Fruit fly (Drosophila melanogaster): ENCODE measurements around the gene ATPsynE.

DNA sequence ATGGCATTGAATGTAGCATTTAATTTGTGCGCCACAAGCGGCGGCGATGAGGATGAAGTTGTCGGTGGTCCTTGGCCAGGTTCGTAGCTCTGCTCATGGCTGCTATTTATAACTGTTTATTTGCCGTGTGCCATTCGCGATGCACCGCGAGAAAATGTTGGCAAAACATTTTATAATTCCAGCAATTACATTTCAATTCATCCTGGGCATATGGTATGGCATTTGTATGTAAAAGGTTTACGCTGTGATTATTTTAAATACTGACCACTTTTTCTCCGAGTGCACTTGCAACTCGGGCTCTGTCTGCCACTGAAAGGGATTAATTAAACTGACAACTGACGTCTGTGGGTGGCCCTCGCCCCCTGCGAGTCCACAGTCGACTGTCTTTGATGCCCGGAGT is 29.9 kb downstream of the ATPsynE start:
- TF ChIP-seq Sox14 (GFP tag; optimal IDR thresholded peaks at IDR 0.05) (peak; percentile 50), CG8119 (GFP tag; IDR thresholded peaks at IDR 0.05) (peak; percentile 44; the same call in 1 of the 3 replicates), Gug (GFP tag; IDR thresholded peaks at IDR 0.05) (no peak; the same call in 1 of the 2 replicates), lz (GFP tag; optimal IDR thresholded peaks at IDR 0.05) (peak; percentile 12), eg (GFP tag; IDR thresholded peaks at IDR 0.05) (peak; percentile 66; the same call in 2 of the 3 replicates), CG15336 (GFP tag; IDR thresholded peaks at IDR 0.05) (peak; percentile 54; the same call in 1 of the 2 replicates), vri (GFP tag; optimal IDR thresholded peaks at IDR 0.05) (no peak), CG34406 (GFP tag; optimal IDR thresholded peaks at IDR 0.05) (peak; percentile 30)
